Worm (Caenorhabditis elegans) whole organism, L2 larva: ENCODE data around the gene sur-5.

ENCODE experiments used
- R02D3.7 ChIP-seq: fragments of 150-350 bp; optimal IDR thresholded peaks from 2 replicates; lab custom pipeline; 2014; ENCODE audit warnings: missing biosample characterization, missing genetic modification characterization
- ZK546.5 ChIP-seq: sonication (generic microtip); optimal IDR thresholded peaks from 2 replicates; lab custom pipeline; 2017; ENCODE audit warnings: missing biosample characterization, missing genetic modification characterization
- ama-1 ChIP-seq: fragments of 150-350 bp; optimal IDR thresholded peaks from 2 replicates; lab custom pipeline; 2018; ENCODE audit warnings: inconsistent platforms
- elt-3 ChIP-seq: sonication (generic microtip); optimal IDR thresholded peaks from 2 replicates; lab custom pipeline; 2017; ENCODE audit warnings: missing biosample characterization, missing genetic modification characterization
- gmeb-1 ChIP-seq: fragments of 150-350 bp; optimal IDR thresholded peaks from 2 replicates; lab custom pipeline; 2014; ENCODE audit warnings: missing biosample characterization, missing genetic modification characterization
- nhr-11 ChIP-seq: fragments of 150-350 bp; optimal IDR thresholded peaks from 2 replicates; lab custom pipeline; 2014; ENCODE audit warnings: missing biosample characterization, missing genetic modification characterization
- nhr-12 ChIP-seq: fragments of 150-350 bp; optimal IDR thresholded peaks from 2 replicates; lab custom pipeline; 2014; ENCODE audit warnings: missing biosample characterization, missing genetic modification characterization
- unc-39 ChIP-seq: fragments of 150-350 bp; optimal IDR thresholded peaks from 2 replicates; lab custom pipeline; 2014; ENCODE audit warnings: missing biosample characterization, missing genetic modification characterization
- unc-62 ChIP-seq: fragments of 150-350 bp; optimal IDR thresholded peaks from 2 replicates; lab custom pipeline; 2014; ENCODE audit warnings: missing biosample characterization, missing genetic modification reagents, missing genetic modification characterization
- ztf-11 ChIP-seq: sonication (generic microtip); optimal IDR thresholded peaks from 2 replicates; lab custom pipeline; 2017; ENCODE audit warnings: missing biosample characterization, missing genetic modification characterization
- ztf-4 ChIP-seq: fragments of 150-350 bp; optimal IDR thresholded peaks from 2 replicates; lab custom pipeline; 2014; ENCODE audit warnings: missing biosample characterization, missing genetic modification characterization

- TF ChIP-seq ztf-11 (tag; lab: Kevin White, UChicago) = no peak
- TF ChIP-seq ama-1 (lab: Kevin White, UChicago) = no peak
- no peak for TF ChIP-seq ztf-4 (tag; lab: Kevin White, UChicago)
- TF ChIP-seq unc-62 (GFP tag; lab: Kevin White, UChicago) = no peak
- TF ChIP-seq gmeb-1 (tag; lab: Kevin White, UChicago) = no peak
- TF ChIP-seq nhr-12 (tag; lab: Kevin White, UChicago) = no peak
- no peak for TF ChIP-seq elt-3 (tag; lab: Kevin White, UChicago)
- TF ChIP-seq nhr-11 = no peak
- TF ChIP-seq ZK546.5 (tag; lab: Kevin White, UChicago) = no peak
- TF ChIP-seq unc-39 (tag; lab: Kevin White, UChicago) = no peak
- no peak for TF ChIP-seq R02D3.7 (tag; lab: Kevin White, UChicago)
Observed at ce11 chrX:7306434-7306833, 1.1 kb upstream of the sur-5 start.
